Worm (Caenorhabditis elegans) whole organism, L3 larva: ENCODE results near the gene rig-1.

Experiments
- R02D3.7 ChIP-seq: fragments of 150-350 bp; optimal IDR thresholded peaks from 2 replicates; lab custom pipeline; 2014; ENCODE audit warnings: missing biosample characterization, missing genetic modification characterization
- ZK546.5 ChIP-seq: sonication (generic microtip); optimal IDR thresholded peaks from 2 replicates; lab custom pipeline; 2017; ENCODE audit warnings: missing biosample characterization, missing genetic modification characterization
- egl-27 ChIP-seq: sonication (generic microtip); optimal IDR thresholded peaks from 4 replicates; lab custom pipeline; 2017; ENCODE audit warnings: missing biosample characterization, missing genetic modification reagents, missing genetic modification characterization
- eor-1 ChIP-seq, 2 experiments: fragments of 150-350 bp; optimal IDR thresholded peaks; 2 replicates each; lab custom pipeline; 2014 to 2018; ENCODE audit warnings: missing biosample characterization in 2 of 2, missing genetic modification characterization in 2 of 2
- fkh-10 ChIP-seq: sonication (generic microtip); optimal IDR thresholded peaks from 2 replicates; lab custom pipeline; 2017; ENCODE audit warnings: missing biosample characterization, missing genetic modification reagents, missing genetic modification characterization
- nhr-12 ChIP-seq: fragments of 150-350 bp; optimal IDR thresholded peaks from 2 replicates; lab custom pipeline; 2014; ENCODE audit warnings: missing biosample characterization, missing genetic modification characterization
- nhr-237 ChIP-seq: fragments of 150-350 bp; optimal IDR thresholded peaks from 2 replicates; lab custom pipeline; 2014; ENCODE audit warnings: missing biosample characterization, missing genetic modification characterization
- nhr-28 ChIP-seq: fragments of 150-350 bp; optimal IDR thresholded peaks from 2 replicates; lab custom pipeline; 2014; ENCODE audit warnings: missing biosample characterization, missing genetic modification characterization
- tbx-2 ChIP-seq: sonication (generic microtip); optimal IDR thresholded peaks from 2 replicates; lab custom pipeline; 2016; ENCODE audit warnings: mild to moderate bottlenecking, missing genetic modification characterization, missing compliant biosample characterization
- ztf-4 ChIP-seq: fragments of 150-350 bp; optimal IDR thresholded peaks from 2 replicates; lab custom pipeline; 2014; ENCODE audit warnings: missing biosample characterization, missing genetic modification characterization

ce11 chrX:8718856-8719255 lies 58.4 kb downstream of the rig-1 start, which contains the start of gene F53A9.8:
- TF ChIP-seq egl-27 (tag; lab: Kevin White, UChicago) (no peak), ztf-4 (no peak), ZK546.5 (tag; lab: Kevin White, UChicago) (no peak), nhr-28 (tag; lab: Kevin White, UChicago) (no peak), tbx-2 (no peak), nhr-237 (no peak), eor-1 (tag; optimal IDR thresholded peaks at IDR 0.05; lab: Kevin White, UChicago) (no peak), fkh-10 (GFP tag; lab: Kevin White, UChicago) (no peak), nhr-12 (no peak), R02D3.7 (tag; lab: Kevin White, UChicago) (no peak)
